Fruit fly (Drosophila melanogaster): ENCODE data around the gene CG43401.

DNA sequence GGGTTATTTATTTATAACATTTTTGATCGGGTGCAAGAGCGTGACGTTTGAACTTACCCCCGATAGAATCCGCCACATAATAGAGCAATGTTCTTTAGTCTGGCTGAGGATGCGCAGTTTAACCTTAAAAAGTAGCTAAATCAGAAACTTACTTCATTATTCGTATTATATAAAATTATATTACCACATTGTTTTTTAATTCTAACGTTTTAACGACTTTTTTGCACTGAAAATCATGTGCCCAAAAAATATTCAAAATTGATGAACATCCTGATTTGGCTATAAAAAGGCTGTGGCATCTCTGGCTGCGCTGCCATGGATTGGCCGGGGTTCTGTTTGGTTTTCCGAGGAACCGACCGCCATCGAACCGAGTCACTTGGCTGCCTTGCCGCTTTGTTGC is 41.7 kb downstream of the CG43401 start:
- TF ChIP-seq Sp1 (GFP tag; optimal IDR thresholded peaks at IDR 0.05) (no peak), fru (GFP tag; optimal IDR thresholded peaks at IDR 0.05) (no peak), HLH106 (tag; optimal IDR thresholded peaks at IDR 0.05) (no peak), foxo (GFP tag; optimal IDR thresholded peaks at IDR 0.05) (no peak), dmrt93B (GFP tag; optimal IDR thresholded peaks at IDR 0.05) (no peak), Hr78 (GFP tag; optimal IDR thresholded peaks at IDR 0.05) (no peak)

Measured in whole organism, wandering third instar larva.